Worm (Caenorhabditis elegans): ENCODE results near the gene T23F11.4.

Gene T23F11.4

ce11 chrIII:4634947-4635346, 30.2 kb downstream of the T23F11.4 start, which contains the start of gene clec-153:
Gene clec-153, plus strand, starts transcription at chrIII:4635247.
- no peak for TF ChIP-seq unc-62 (GFP tag; optimal IDR thresholded peaks at IDR 0.05)

ce11 chrIII:4628165-4628564, 37.0 kb downstream of the T23F11.4 start, which contains the start of gene clec-151:
Gene clec-151, plus strand, starts transcription at chrIII:4628465.
- no peak for TF ChIP-seq unc-62 (GFP tag; optimal IDR thresholded peaks at IDR 0.05)

DNA sequence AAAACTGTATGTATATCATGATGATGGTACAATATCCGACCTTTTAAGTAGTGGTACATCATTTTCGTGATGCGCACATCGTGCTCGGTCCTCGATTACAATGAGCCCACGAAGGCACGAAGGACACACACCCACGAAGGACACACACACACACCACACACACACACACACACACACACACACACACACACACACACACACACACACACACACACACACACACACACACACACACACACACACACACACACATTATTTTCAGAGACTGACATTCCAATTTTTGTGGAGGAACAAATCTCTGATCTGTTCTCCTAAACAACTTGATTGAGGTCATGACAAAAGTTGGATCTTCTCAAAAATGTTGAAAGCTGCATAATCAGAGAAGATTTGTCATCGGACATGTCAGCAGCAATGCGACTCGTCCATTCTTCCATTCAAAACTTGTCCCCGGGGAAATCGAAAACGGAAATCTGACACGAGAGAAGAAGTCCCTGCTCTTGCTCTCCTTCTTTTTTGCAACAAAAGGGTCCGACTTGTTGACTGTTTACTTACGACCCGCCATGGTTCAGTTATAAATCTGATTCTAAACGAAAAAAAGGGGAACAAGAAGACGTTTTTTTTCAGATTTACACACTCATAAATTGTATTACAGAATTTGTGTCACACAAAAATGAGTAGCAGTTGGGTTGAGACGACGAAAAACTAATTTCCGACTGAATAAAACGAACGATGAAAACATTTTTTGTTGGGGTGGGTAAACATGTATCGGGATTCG, 38.8 kb downstream of the T23F11.4 start:
- TF ChIP-seq unc-62 (GFP tag; optimal IDR thresholded peaks at IDR 0.05), result no peak

DNA sequence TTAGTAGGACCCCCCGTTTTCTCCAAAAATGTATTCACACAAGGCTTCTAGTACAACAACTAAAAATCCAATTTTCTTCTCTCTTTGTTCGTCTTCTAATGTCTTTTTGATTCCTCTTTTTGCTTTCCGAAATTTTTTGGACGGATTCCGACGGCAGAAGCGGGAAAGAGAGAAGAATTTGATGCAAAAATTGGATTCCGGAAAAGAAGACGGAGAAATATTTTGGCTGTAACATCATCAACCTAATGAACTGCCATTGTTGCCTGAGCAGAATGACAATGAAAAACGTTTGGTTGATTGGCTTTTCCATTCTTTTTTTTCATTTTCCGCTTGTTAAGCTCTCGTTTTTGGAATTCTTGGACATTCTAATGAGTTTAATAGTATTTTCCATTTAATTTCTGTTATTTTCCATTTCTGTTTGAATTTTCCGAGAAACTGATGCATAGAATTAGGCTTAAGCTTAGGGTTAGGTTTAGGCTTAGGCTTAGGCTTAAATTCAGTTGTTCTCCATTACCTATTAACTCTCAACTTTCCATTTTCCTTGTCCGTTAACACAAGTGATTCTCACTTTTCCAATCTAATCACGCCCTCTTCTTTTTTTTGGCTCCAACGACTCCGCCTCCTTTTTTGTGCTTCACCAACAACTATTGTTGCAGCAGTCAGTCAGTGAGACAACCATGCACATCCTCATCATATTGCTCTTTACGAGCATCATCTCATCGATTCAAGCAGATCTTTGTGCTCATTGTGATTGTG, 42.6 kb downstream of the T23F11.4 start, which contains the start of gene lron-5:
lron-5 (plus strand) TSS at position 655 of the 756 bp plus-strand sequence.
- TF ChIP-seq unc-62 (GFP tag; optimal IDR thresholded peaks at IDR 0.05), result no peak

- no peak for TF ChIP-seq unc-62 (GFP tag; optimal IDR thresholded peaks at IDR 0.05)
Observed at ce11 chrIII:4616071-4616571, 49.1 kb downstream of the T23F11.4 start, which contains the start of gene lips-3. Gene lips-3, plus strand, starts transcription at chrIII:4616528.

Measured in whole organism, dauer.